Fruit fly (Drosophila melanogaster) whole organism, pupa: ENCODE results near the gene CG15262.

ENCODE experiments used
- CG14655 ChIP-seq: fragments of 200-800 bp; sonication (Bioruptor generic); optimal IDR thresholded peaks from 3 replicates; lab custom pipeline; 2017; ENCODE audit warnings: mild to moderate bottlenecking, missing biosample characterization, missing genetic modification reagents, missing genetic modification characterization
- CG17806 ChIP-seq: fragments of 200-800 bp; sonication (Bioruptor generic); optimal IDR thresholded peaks from 2 replicates; lab custom pipeline; 2018; ENCODE audit warnings: missing biosample characterization, mild to moderate bottlenecking, missing genetic modification characterization, moderate library complexity
- CG4496 ChIP-seq: fragments of 200-800 bp; sonication (Bioruptor generic); IDR thresholded peaks from 3 replicates; pipeline ENCODE4 v1.3.6; 2022; ENCODE audit warnings: missing biosample characterization, missing genetic modification characterization
- CG9948 ChIP-seq: fragments of 200-800 bp; sonication (Bioruptor generic); optimal IDR thresholded peaks from 2 replicates; lab custom pipeline; 2018; ENCODE audit warnings: missing biosample characterization, mild to moderate bottlenecking, missing genetic modification characterization, moderate library complexity
- D1 ChIP-seq: fragments of 200-800 bp; sonication (Bioruptor generic); optimal IDR thresholded peaks from 2 replicates; lab custom pipeline; 2018; ENCODE audit warnings: missing biosample characterization, mild to moderate bottlenecking, missing genetic modification characterization, moderate library complexity
- Snoo ChIP-seq: fragments of 200-800 bp; sonication (Bioruptor generic); optimal IDR thresholded peaks from 3 replicates; lab custom pipeline; 2017; ENCODE audit warnings: missing biosample characterization, mild to moderate bottlenecking, missing genetic modification characterization, inconsistent platforms
- rn ChIP-seq: fragments of 200-800 bp; sonication (Bioruptor generic); IDR thresholded peaks from 2 replicates; pipeline ENCODE4 v1.3.6; 2022; ENCODE audit warnings: missing biosample characterization, missing genetic modification characterization

- TF ChIP-seq rn: no peak
- no peak for TF ChIP-seq CG4496
- no peak for TF ChIP-seq D1
- no peak for TF ChIP-seq CG9948 (tag; lab: Kevin White, UChicago)
- TF ChIP-seq CG14655: no peak
- no peak for TF ChIP-seq Snoo (tag; lab: Kevin White, UChicago)
- no peak for TF ChIP-seq CG17806
Measured at dm6 chr2L:15271336-15271735, 26.3 kb upstream of the CG15262 start.
